Fruit fly (Drosophila melanogaster): ENCODE results near the gene Cdk5alpha.

DNA sequence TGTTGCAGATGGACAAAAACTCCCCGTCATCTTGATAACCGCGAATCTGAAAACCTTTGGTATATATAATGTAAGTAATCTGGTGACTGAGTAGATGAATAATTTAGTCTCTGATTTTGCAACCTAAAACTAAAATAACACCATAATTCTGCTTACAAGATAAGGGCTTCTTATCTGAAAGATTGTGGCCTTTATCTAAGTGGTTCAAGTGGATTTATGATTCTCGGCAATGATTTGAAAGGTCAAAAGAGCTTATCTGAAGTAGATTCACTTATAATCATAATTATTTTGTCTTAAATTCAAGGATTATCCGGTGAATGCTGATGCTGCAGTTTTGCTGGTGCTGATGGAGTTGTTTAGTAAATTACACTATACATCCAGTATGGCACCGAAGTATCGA is 5.1 kb upstream of the Cdk5alpha start:
- TF ChIP-seq CG10348 (GFP tag; IDR thresholded peaks at IDR 0.05) (no peak), Snoo (tag; optimal IDR thresholded peaks at IDR 0.05) (no peak), CG12605 (GFP tag; IDR thresholded peaks at IDR 0.05) (no peak)
